Fruit fly (Drosophila melanogaster): Measurements from ENCODE around the gene Or2a.

The Or2a gene

dm6 chrX:2274704-2275199 lies 28.7 kb downstream of the Or2a start, which contains the start of gene Grp170 (continued):
- TF ChIP-seq CG17829 (tag; optimal IDR thresholded peaks at IDR 0.05) (peak; percentile 22), CG9215 (GFP tag; IDR thresholded peaks at IDR 0.05) (no peak), CG12219 (GFP tag; optimal IDR thresholded peaks at IDR 0.05) (no peak), ssp (GFP tag; IDR thresholded peaks at IDR 0.05) (no peak), corto (GFP tag; optimal IDR thresholded peaks at IDR 0.05) (no peak), CG7987 (GFP tag; optimal IDR thresholded peaks at IDR 0.05) (peak; percentile 19), CG13287 (GFP tag; IDR thresholded peaks at IDR 0.05; ENCODE audit: partially characterized antibody) (peak; percentile 93), shn (GFP tag; optimal IDR thresholded peaks at IDR 0.05) (no peak), jing (GFP tag; optimal IDR thresholded peaks at IDR 0.05) (no peak), BtbVII (GFP tag; optimal IDR thresholded peaks at IDR 0.05) (no peak), CG10147 (GFP tag; optimal IDR thresholded peaks at IDR 0.05) (no peak), tna (GFP tag; IDR thresholded peaks at IDR 0.05; ENCODE audit: partially characterized antibody) (peak; percentile 86), grn (GFP tag; optimal IDR thresholded peaks at IDR 0.05) (peak; percentile 22), ERR (GFP tag; optimal IDR thresholded peaks at IDR 0.05) (no peak), MTF-1 (GFP tag; optimal IDR thresholded peaks at IDR 0.05; ENCODE audit: borderline replicate concordance) (no peak), CG11696 (GFP tag; IDR thresholded peaks at IDR 0.05) (no peak), org-1 (GFP tag; optimal IDR thresholded peaks at IDR 0.05) (no peak), Eip74EF (GFP tag; optimal IDR thresholded peaks at IDR 0.05) (no peak), CG32532 (GFP tag; IDR thresholded peaks at IDR 0.05) (no peak), CG1233 (GFP tag; optimal IDR thresholded peaks at IDR 0.05) (no peak), CG11723 (GFP tag; optimal IDR thresholded peaks at IDR 0.05) (no peak), CG13123 (GFP tag; optimal IDR thresholded peaks at IDR 0.05) (no peak), CG14710 (tag; optimal IDR thresholded peaks at IDR 0.05) (peak; percentile 66), CG18619 (GFP tag; optimal IDR thresholded peaks at IDR 0.05) (no peak), CG12236 (GFP tag; optimal IDR thresholded peaks at IDR 0.05) (no peak), C15 (GFP tag; IDR thresholded peaks at IDR 0.05) (no peak), unc-4 (GFP tag; IDR thresholded peaks at IDR 0.05; ENCODE audit: partially characterized antibody) (peak; percentile 86), ems (GFP tag; optimal IDR thresholded peaks at IDR 0.05) (peak; percentile 2), run (tag; optimal IDR thresholded peaks at IDR 0.05) (no peak), TFAM (GFP tag; optimal IDR thresholded peaks at IDR 0.05) (no peak), CG14050 (GFP tag; IDR thresholded peaks at IDR 0.05) (no peak), ken (GFP tag; IDR thresholded peaks at IDR 0.05) (no peak), Antp (GFP tag; optimal IDR thresholded peaks at IDR 0.05) (no peak), row (GFP tag; IDR thresholded peaks at IDR 0.05) (no peak), esg (GFP tag; conservative IDR thresholded peaks at IDR 0.05) (no peak), CG4328 (GFP tag; optimal IDR thresholded peaks at IDR 0.05) (no peak), CG7357 (GFP tag; IDR thresholded peaks at IDR 0.05) (no peak), CG32772 (GFP tag; IDR thresholded peaks at IDR 0.05) (no peak), az2 (GFP tag; optimal IDR thresholded peaks at IDR 0.05) (no peak), Drgx (GFP tag; IDR thresholded peaks at IDR 0.05) (no peak), Ada2b (GFP tag; IDR thresholded peaks at IDR 0.05) (no peak), ATbp (GFP tag; optimal IDR thresholded peaks at IDR 0.05) (no peak), BEAF-32 (GFP tag; optimal IDR thresholded peaks at IDR 0.05) (peak; percentile 91), CG12071 (GFP tag; optimal IDR thresholded peaks at IDR 0.05) (no peak), CG7271 (tag; optimal IDR thresholded peaks at IDR 0.05) (no peak), h (optimal IDR thresholded peaks at IDR 0.05) (no peak), scrt (GFP tag; optimal IDR thresholded peaks at IDR 0.05) (peak; percentile 93), kni (GFP tag; optimal IDR thresholded peaks at IDR 0.05) (no peak), CG14441 (GFP tag; IDR thresholded peaks at IDR 0.05) (no peak), al (GFP tag; IDR thresholded peaks at IDR 0.05) (no peak), CG11695 (GFP tag; IDR thresholded peaks at IDR 0.05) (no peak), ro (GFP tag; IDR thresholded peaks at IDR 0.05) (no peak)
